Worm (Caenorhabditis elegans) whole organism, late embryonic: ENCODE results near the gene Y53G8B.1.

Experiments used
- ahr-1 ChIP-seq: sonication (generic microtip); optimal IDR thresholded peaks from 2 replicates; lab custom pipeline; 2016; ENCODE audit warnings: missing genetic modification characterization, missing compliant biosample characterization
- ama-1 ChIP-seq: fragments of 150-350 bp; optimal IDR thresholded peaks from 2 replicates; lab custom pipeline; 2014
- ceh-14 ChIP-seq: sonication (generic microtip); optimal IDR thresholded peaks from 2 replicates; lab custom pipeline; 2016; ENCODE audit warnings: missing genotype, missing genetic modification characterization, missing compliant biosample characterization
- ceh-18 ChIP-seq: sonication (generic microtip); optimal IDR thresholded peaks from 2 replicates; lab custom pipeline; 2016; ENCODE audit warnings: missing genetic modification characterization, missing compliant biosample characterization
- ceh-34 ChIP-seq: sonication (generic microtip); optimal IDR thresholded peaks from 2 replicates; lab custom pipeline; 2016; ENCODE audit warnings: mild to moderate bottlenecking, missing genetic modification characterization, missing compliant biosample characterization
- elt-4 ChIP-seq: sonication (generic microtip); optimal IDR thresholded peaks from 2 replicates; lab custom pipeline; 2016; ENCODE audit warnings: missing genetic modification characterization, missing compliant biosample characterization
- sox-2 ChIP-seq: fragments of 200-800 bp; sonication (Bioruptor generic); IDR thresholded peaks from 2 replicates; pipeline ENCODE4 v1.3.6; 2022; ENCODE audit warnings: missing genetic modification reagents, missing genetic modification characterization, missing compliant biosample characterization
- sox-4 ChIP-seq: sonication (generic microtip); optimal IDR thresholded peaks from 2 replicates; lab custom pipeline; 2017; ENCODE audit warnings: mild to moderate bottlenecking, missing genetic modification characterization, inconsistent platforms, missing compliant biosample characterization
- unc-86 ChIP-seq: sonication (generic microtip); optimal IDR thresholded peaks from 2 replicates; lab custom pipeline; 2016; ENCODE audit warnings: missing genetic modification characterization, missing compliant biosample characterization

DNA sequence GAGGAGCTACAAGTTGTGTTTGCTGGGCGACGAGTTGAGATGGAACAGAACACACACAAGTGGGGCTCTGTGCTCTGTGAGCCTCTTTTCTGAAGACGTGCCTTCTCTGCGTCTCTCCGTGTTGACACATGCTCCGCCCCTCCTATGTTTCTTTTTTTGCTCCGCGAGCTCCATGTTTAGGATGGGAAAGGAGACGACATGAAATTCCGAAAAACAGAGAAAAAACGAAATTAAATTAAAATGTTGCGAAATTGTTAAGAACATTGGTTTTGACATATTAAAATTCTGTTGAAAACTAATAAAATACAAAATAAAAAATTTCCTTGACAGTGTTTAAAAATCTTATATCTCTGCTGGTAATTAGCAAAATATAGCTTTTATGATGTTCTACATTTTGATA is 10.1 kb downstream of the Y53G8B.1 start, which contains the start of gene mec-12:
- TF ChIP-seq sox-4 (tag; lab: Kevin White, UChicago) (no peak), ceh-34 (no peak), unc-86 (tag; lab: Kevin White, UChicago) (no peak), ceh-14 (tag; lab: Kevin White, UChicago) (no peak), ama-1 (lab: Kevin White, UChicago) (no peak), ahr-1 (tag; lab: Kevin White, UChicago) (no peak), elt-4 (tag; lab: Kevin White, UChicago) (no peak), sox-2 (GFP tag; lab: Robert Waterston, UW) (no peak), ceh-18 (tag; lab: Kevin White, UChicago) (no peak)
